Worm (Caenorhabditis elegans): ENCODE results near the gene F44E5.4.

The F44E5.4 gene

DNA sequence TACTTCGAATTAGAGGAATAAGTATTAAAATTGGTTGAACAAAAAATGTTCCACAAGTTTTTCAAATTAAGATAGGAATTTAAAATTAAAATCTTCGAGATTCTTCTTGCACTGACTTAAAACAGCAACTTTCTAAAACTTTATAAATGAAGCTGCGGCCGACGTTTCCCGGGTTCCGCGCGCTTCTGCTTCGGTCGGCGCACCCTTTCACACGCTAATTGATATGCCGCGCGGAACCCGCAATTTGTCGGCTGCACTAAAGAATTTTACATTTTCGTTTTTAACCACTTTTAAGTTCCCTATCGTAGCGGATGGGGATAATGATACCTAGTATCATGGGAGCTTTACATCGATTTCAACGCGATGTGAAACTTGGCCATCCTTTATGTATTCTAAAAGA lies 44.4 kb downstream of the F44E5.4 start:
- TF ChIP-seq pha-2 (tag; optimal IDR thresholded peaks at IDR 0.05) (no peak), pag-3 (tag; optimal IDR thresholded peaks at IDR 0.05; ENCODE audit: borderline replicate concordance) (no peak), eyg-1 (tag; optimal IDR thresholded peaks at IDR 0.05) (no peak), nhr-232 (tag; optimal IDR thresholded peaks at IDR 0.05) (no peak), fkh-6 (tag; optimal IDR thresholded peaks at IDR 0.05) (no peak), ama-1 (optimal IDR thresholded peaks at IDR 0.05) (no peak), ceh-31 (tag; optimal IDR thresholded peaks at IDR 0.05) (no peak), unc-3 (GFP tag; conservative IDR thresholded peaks at IDR 0.05) (no peak), unc-3 (tag; optimal IDR thresholded peaks at IDR 0.05) (no peak), mec-3 (tag; optimal IDR thresholded peaks at IDR 0.05; ENCODE audit: borderline replicate concordance) (no peak), ceh-30 (tag; optimal IDR thresholded peaks at IDR 0.05) (no peak), pqm-1 (tag; optimal IDR thresholded peaks at IDR 0.05) (no peak), ets-4 (tag; optimal IDR thresholded peaks at IDR 0.05) (no peak), C08G9.2 (tag; optimal IDR thresholded peaks at IDR 0.05) (no peak)

DNA sequence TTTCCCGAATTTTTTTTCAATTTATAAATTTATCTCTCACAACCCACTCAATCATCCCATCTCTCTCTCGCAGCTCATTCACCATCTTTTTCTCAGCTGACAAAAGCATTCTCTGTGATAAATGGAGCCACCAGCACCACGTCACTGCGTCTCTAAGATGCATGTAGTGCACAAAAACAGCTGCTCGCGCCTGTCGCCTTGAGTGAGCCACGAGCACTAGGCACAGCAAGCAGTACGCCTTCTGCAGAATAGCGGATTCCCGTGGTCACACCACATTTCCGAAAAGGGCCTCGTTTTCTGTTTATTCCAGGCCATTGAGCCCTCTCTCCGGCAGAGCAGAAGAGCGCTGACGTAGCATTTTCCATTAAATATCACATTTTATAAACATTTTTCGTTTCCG lies 45.5 kb downstream of the F44E5.4 start, which contains the start of gene F13D12.10:
TSS of gene F13D12.10 (plus strand) at position 231 of the 400 bp plus-strand sequence.
- TF ChIP-seq ceh-48 (tag; optimal IDR thresholded peaks at IDR 0.05): no peak
- TF ChIP-seq rnt-1 (tag; optimal IDR thresholded peaks at IDR 0.05): no peak
- TF ChIP-seq hlh-15 (tag; optimal IDR thresholded peaks at IDR 0.05): no peak
- no peak for TF ChIP-seq fkh-10 (GFP tag; optimal IDR thresholded peaks at IDR 0.05)
- TF ChIP-seq ceh-22 (tag; optimal IDR thresholded peaks at IDR 0.05): no peak
- no peak for TF ChIP-seq ahr-1 (tag; optimal IDR thresholded peaks at IDR 0.05)
- peak; percentile 64 for TF ChIP-seq ceh-18 (tag; optimal IDR thresholded peaks at IDR 0.05)
- peak; percentile 20 for TF ChIP-seq unc-55 (GFP tag; optimal IDR thresholded peaks at IDR 0.05)
- TF ChIP-seq pax-1 (tag; optimal IDR thresholded peaks at IDR 0.05): no peak

DNA sequence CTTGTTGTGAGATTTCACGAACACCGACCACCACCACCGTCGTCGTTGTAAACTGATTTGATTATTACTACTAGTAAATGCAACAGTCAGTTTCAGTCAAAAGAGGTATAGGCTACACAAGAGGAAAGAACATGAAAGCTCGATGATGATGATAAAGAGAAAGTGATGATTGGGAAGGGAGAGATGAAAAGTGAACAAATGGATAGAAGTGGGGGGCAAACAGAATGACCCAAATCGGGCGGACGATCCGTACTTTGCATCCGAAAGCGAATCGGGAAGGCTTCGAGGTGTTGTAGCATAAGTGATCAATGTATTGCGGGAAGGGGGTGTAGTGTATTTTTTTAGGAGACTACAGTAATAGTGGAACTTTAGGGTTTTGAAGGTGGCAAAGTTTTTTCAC lies 48.3 kb downstream of the F44E5.4 start:
- no peak for TF ChIP-seq C08G9.2 (tag; optimal IDR thresholded peaks at IDR 0.05)
- TF ChIP-seq fax-1 (tag; optimal IDR thresholded peaks at IDR 0.05): no peak
- no peak for TF ChIP-seq hlh-15 (tag; optimal IDR thresholded peaks at IDR 0.05)
- no peak for TF ChIP-seq ceh-24 (tag; optimal IDR thresholded peaks at IDR 0.05)
- no peak for TF ChIP-seq pha-2 (tag; optimal IDR thresholded peaks at IDR 0.05)
- TF ChIP-seq K09A11.1 (tag; optimal IDR thresholded peaks at IDR 0.05; ENCODE audit: insufficient read depth): no peak
- no peak for TF ChIP-seq lim-6 (tag; optimal IDR thresholded peaks at IDR 0.05)
- no peak for TF ChIP-seq sox-4 (tag; optimal IDR thresholded peaks at IDR 0.05)
- no peak for TF ChIP-seq sox-2 (GFP tag; IDR thresholded peaks at IDR 0.05)
- no peak for TF ChIP-seq hlh-6 (tag; optimal IDR thresholded peaks at IDR 0.05)
- no peak for TF ChIP-seq ceh-2 (tag; optimal IDR thresholded peaks at IDR 0.05)
- no peak for TF ChIP-seq dmd-4 (tag; optimal IDR thresholded peaks at IDR 0.05; ENCODE audit: borderline replicate concordance)
- no peak for TF ChIP-seq pros-1 (tag; optimal IDR thresholded peaks at IDR 0.05)
- no peak for TF ChIP-seq unc-55 (GFP tag; optimal IDR thresholded peaks at IDR 0.05)
- TF ChIP-seq mec-3 (tag; optimal IDR thresholded peaks at IDR 0.05; ENCODE audit: borderline replicate concordance): no peak
- TF ChIP-seq tbx-2 (tag; optimal IDR thresholded peaks at IDR 0.05): no peak
- TF ChIP-seq pqm-1 (tag; optimal IDR thresholded peaks at IDR 0.05): no peak
- no peak for TF ChIP-seq ceh-14 (tag; optimal IDR thresholded peaks at IDR 0.05)
- no peak for TF ChIP-seq unc-42 (tag; optimal IDR thresholded peaks at IDR 0.05)
- TF ChIP-seq Y22D7AL.16 (tag; optimal IDR thresholded peaks at IDR 0.05): no peak

DNA sequence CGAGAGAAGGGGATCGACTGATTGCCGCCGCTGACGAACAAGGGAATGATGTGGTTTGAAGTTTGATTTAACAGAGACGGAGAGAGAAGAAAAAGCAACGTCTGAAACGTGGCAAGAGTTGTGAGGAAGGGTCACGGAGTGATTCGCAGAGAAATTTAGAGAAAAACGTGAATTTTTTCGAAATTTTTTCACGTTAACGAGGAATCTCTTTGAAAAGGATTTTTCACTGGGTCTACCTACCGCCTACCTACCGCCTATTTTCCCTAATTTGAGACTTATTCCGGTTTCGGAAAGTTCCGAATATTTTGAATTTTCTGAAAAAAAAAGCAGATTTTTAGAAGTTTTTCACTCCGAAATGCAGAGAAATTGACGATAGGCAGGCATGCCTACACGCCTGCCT lies 49.6 kb downstream of the F44E5.4 start, which contains the start of gene fcmt-1:
TSS of gene fcmt-1 (minus strand) at position 101 of the 400 bp plus-strand sequence.
- no peak for TF ChIP-seq ceh-30 (tag; optimal IDR thresholded peaks at IDR 0.05)
- no peak for TF ChIP-seq pat-9 (tag; optimal IDR thresholded peaks at IDR 0.05)
- TF ChIP-seq Y22D7AL.16 (tag; optimal IDR thresholded peaks at IDR 0.05): no peak
- TF ChIP-seq sox-2 (GFP tag; IDR thresholded peaks at IDR 0.05): no peak
- no peak for TF ChIP-seq sdc-2 (tag; optimal IDR thresholded peaks at IDR 0.05)
- no peak for TF ChIP-seq ceh-48 (tag; optimal IDR thresholded peaks at IDR 0.05)
- TF ChIP-seq K09A11.1 (tag; optimal IDR thresholded peaks at IDR 0.05; ENCODE audit: insufficient read depth): no peak
- TF ChIP-seq pag-3 (tag; optimal IDR thresholded peaks at IDR 0.05; ENCODE audit: borderline replicate concordance): no peak
- TF ChIP-seq pqm-1 (tag; optimal IDR thresholded peaks at IDR 0.05): no peak
- no peak for TF ChIP-seq unc-55 (GFP tag; optimal IDR thresholded peaks at IDR 0.05)
- TF ChIP-seq ztf-16 (tag; optimal IDR thresholded peaks at IDR 0.05): no peak
- no peak for TF ChIP-seq gmeb-2 (tag; optimal IDR thresholded peaks at IDR 0.05)
